Fruit fly (Drosophila melanogaster) whole organism, embryonic: ENCODE results near the gene ttm3.

ENCODE experiments used
- Atf6 ChIP-seq: fragments of 200-800 bp; sonication (Bioruptor generic); IDR thresholded peaks from 2 replicates; pipeline ENCODE4 v1.3.6; 2022; ENCODE audit warnings: missing biosample characterization, missing genetic modification characterization
- CG13123 ChIP-seq: fragments of 200-800 bp; sonication (Bioruptor generic); optimal IDR thresholded peaks from 2 replicates; lab custom pipeline; 2016; ENCODE audit warnings: missing biosample characterization, missing genetic modification characterization
- CG14667 ChIP-seq: fragments of 200-800 bp; sonication (Bioruptor generic); IDR thresholded peaks from 2 replicates; pipeline ENCODE4 v1.3.6; 2022; ENCODE audit warnings: missing biosample characterization, missing genetic modification characterization
- CG31441 ChIP-seq: fragments of 200-800 bp; sonication (Bioruptor generic); IDR thresholded peaks from 2 replicates; pipeline ENCODE4 v1.3.6; 2022; ENCODE audit warnings: missing biosample characterization, missing genetic modification characterization
- Dbx ChIP-seq: fragments of 200-800 bp; sonication (Bioruptor generic); IDR thresholded peaks from 3 replicates; pipeline ENCODE4 v1.3.6; 2022; ENCODE audit warnings: missing biosample characterization, missing genetic modification characterization
- Dref ChIP-seq: fragments of 200-800 bp; sonication (Bioruptor generic); IDR thresholded peaks from 2 replicates; pipeline ENCODE4 v1.3.6; 2022; ENCODE audit warnings: missing biosample characterization, missing genetic modification characterization
- Spps ChIP-seq: fragments of 200-800 bp; sonication (Bioruptor generic); optimal IDR thresholded peaks from 2 replicates; lab custom pipeline; 2018; ENCODE audit warnings: missing biosample characterization, mild to moderate bottlenecking, missing genetic modification characterization
- ash1 ChIP-seq: fragments of 200-800 bp; sonication (Bioruptor generic); optimal IDR thresholded peaks from 2 replicates; lab custom pipeline; 2018; ENCODE audit warnings: missing biosample characterization, mild to moderate bottlenecking, missing genetic modification characterization
- ci ChIP-seq: fragments of 200-800 bp; sonication (Bioruptor generic); IDR thresholded peaks from 3 replicates; pipeline ENCODE4 v1.3.6; 2022; ENCODE audit warnings: missing biosample characterization, missing genetic modification characterization
- danr ChIP-seq: fragments of 200-800 bp; sonication (Bioruptor generic); IDR thresholded peaks from 2 replicates; pipeline ENCODE4 v1.3.6; 2022; ENCODE audit warnings: missing biosample characterization, missing genetic modification characterization
- gce ChIP-seq: fragments of 200-800 bp; sonication (Bioruptor generic); IDR thresholded peaks from 3 replicates; pipeline ENCODE4 v1.3.6; 2022; ENCODE audit warnings: missing biosample characterization, missing genetic modification characterization

dm6 chr2L:22121651-22122165 is 42.3 kb downstream of the ttm3 start:
- no peak for TF ChIP-seq Spps (tag; lab: Kevin White, UChicago)
- TF ChIP-seq Atf6 (GFP tag; lab: Robert Waterston, UW) = no peak
- no peak for TF ChIP-seq danr (GFP tag; lab: Robert Waterston, UW)
- TF ChIP-seq Dref = no peak; the same call in 1 of the 2 replicates
- TF ChIP-seq CG13123 (GFP tag; lab: Kevin White, UChicago) = no peak
- 0 out of 2 replicates have a peak, but pooled peaks have one; percentile 11 for TF ChIP-seq CG31441 (GFP tag; lab: Robert Waterston, UW)
- TF ChIP-seq ci (GFP tag; lab: Robert Waterston, UW) = no peak
- TF ChIP-seq Dbx (GFP tag; lab: Robert Waterston, UW) = no peak
- TF ChIP-seq ash1 (GFP tag; lab: Kevin White, UChicago) = no peak
- TF ChIP-seq gce (GFP tag; lab: Robert Waterston, UW) = no peak
- TF ChIP-seq CG14667 (GFP tag; lab: Robert Waterston, UW) = no peak
